Fruit fly (Drosophila melanogaster) whole organism, embryonic: Measurements from ENCODE around the gene CG2224.

Experiments
- ATbp ChIP-seq: fragments of 200-800 bp; sonication (Bioruptor generic); optimal IDR thresholded peaks from 2 replicates; lab custom pipeline; 2017; ENCODE audit warnings: missing biosample characterization, mild to moderate bottlenecking, missing genetic modification characterization, missing genetic modification reagents
- Aef1 ChIP-seq: fragments of 200-800 bp; sonication (Bioruptor generic); IDR thresholded peaks from 3 replicates; pipeline ENCODE4 v1.3.6; 2022; ENCODE audit warnings: missing biosample characterization, missing genetic modification characterization
- Awh ChIP-seq: fragments of 200-800 bp; sonication (Bioruptor generic); IDR thresholded peaks from 2 replicates; pipeline ENCODE4, ENCODE4 v1.3.6; 2022; ENCODE audit warnings: missing biosample characterization, missing genetic modification characterization
- CG10274 ChIP-seq: fragments of 200-800 bp; sonication (Bioruptor generic); optimal IDR thresholded peaks from 3 replicates; lab custom pipeline; 2017; ENCODE audit warnings: missing biosample characterization, mild to moderate bottlenecking, missing genetic modification characterization
- CG11247 ChIP-seq: fragments of 200-800 bp; sonication (Bioruptor generic); IDR thresholded peaks from 2 replicates; pipeline ENCODE4 v1.3.6; 2022; ENCODE audit warnings: missing biosample characterization, missing genetic modification characterization
- CG12391 ChIP-seq: fragments of 200-800 bp; sonication (Bioruptor generic); optimal IDR thresholded peaks from 3 replicates; lab custom pipeline; 2018; ENCODE audit warnings: missing biosample characterization, mild to moderate bottlenecking, missing genetic modification characterization, moderate library complexity
- CG13424 ChIP-seq: fragments of 200-800 bp; sonication (Bioruptor generic); optimal IDR thresholded peaks from 2 replicates; lab custom pipeline; 2019; ENCODE audit warnings: missing biosample characterization, mild to moderate bottlenecking, missing genetic modification characterization, moderate library complexity
- CG17361 ChIP-seq: fragments of 200-800 bp; sonication (Bioruptor generic); IDR thresholded peaks from 3 replicates; pipeline ENCODE4 v1.3.6; 2022; ENCODE audit warnings: missing biosample characterization, missing genetic modification characterization
- CG18262 ChIP-seq: fragments of 200-800 bp; optimal IDR thresholded peaks from 3 replicates; lab custom pipeline; 2019; ENCODE audit warnings: missing biosample characterization, mild to moderate bottlenecking, missing genetic modification characterization, moderate library complexity
- CG2199 ChIP-seq: fragments of 200-800 bp; sonication (Bioruptor generic); IDR thresholded peaks from 3 replicates; pipeline ENCODE4 v1.3.6; 2022; ENCODE audit warnings: missing biosample characterization, missing genetic modification characterization
- CG2712 ChIP-seq: fragments of 200-800 bp; optimal IDR thresholded peaks from 3 replicates; lab custom pipeline; 2019; ENCODE audit warnings: missing biosample characterization, mild to moderate bottlenecking, missing genetic modification characterization, moderate library complexity
- CG30403 ChIP-seq: fragments of 200-800 bp; sonication (Bioruptor generic); optimal IDR thresholded peaks from 3 replicates; lab custom pipeline; 2016; ENCODE audit warnings: missing biosample characterization, missing genetic modification characterization
- CG43689 ChIP-seq: fragments of 200-800 bp; sonication (Bioruptor generic); IDR thresholded peaks from 2 replicates; pipeline ENCODE4 v1.3.6; 2022; ENCODE audit warnings: missing biosample characterization, missing genetic modification characterization
- CG4707 ChIP-seq: fragments of 200-800 bp; sonication (Bioruptor generic); optimal IDR thresholded peaks from 2 replicates; lab custom pipeline; 2018; ENCODE audit warnings: missing biosample characterization, mild to moderate bottlenecking, missing genetic modification characterization, moderate library complexity
- CG5953 ChIP-seq: fragments of 200-800 bp; sonication (Bioruptor generic); IDR thresholded peaks from 2 replicates; pipeline ENCODE4 v1.3.6; 2022; ENCODE audit warnings: missing biosample characterization, missing genetic modification characterization
- CG6175 ChIP-seq: fragments of 200-800 bp; sonication (Bioruptor generic); IDR thresholded peaks from 3 replicates; pipeline ENCODE4 v1.3.6; 2022; ENCODE audit warnings: missing biosample characterization, missing genetic modification characterization
- CG8089 ChIP-seq: fragments of 200-800 bp; sonication (Bioruptor generic); optimal IDR thresholded peaks from 3 replicates; lab custom pipeline; 2016; ENCODE audit warnings: missing biosample characterization, missing genetic modification characterization
- CG9727 ChIP-seq: fragments of 200-800 bp; sonication (Bioruptor generic); optimal IDR thresholded peaks from 3 replicates; lab custom pipeline; 2017; ENCODE audit warnings: missing biosample characterization, mild to moderate bottlenecking, missing genetic modification characterization
- D19B ChIP-seq: fragments of 200-800 bp; sonication (Bioruptor generic); optimal IDR thresholded peaks from 2 replicates; lab custom pipeline; 2017; ENCODE audit warnings: missing biosample characterization, mild to moderate bottlenecking, missing genetic modification characterization
- Dfd ChIP-seq, 2 experiments: fragments of >200 bp; optimal IDR thresholded peaks; 2 replicates each; lab custom pipeline; 2017; ENCODE audit warnings: missing biosample characterization in 2 of 2, missing genetic modification characterization in 2 of 2
- HLH3B ChIP-seq: fragments of 200-800 bp; sonication (Bioruptor generic); IDR thresholded peaks from 2 replicates; pipeline ENCODE4 v1.3.6; 2022; ENCODE audit warnings: missing biosample characterization, missing genetic modification characterization
- HLHmδ ChIP-seq: fragments of 200-800 bp; sonication (Bioruptor generic); optimal IDR thresholded peaks from 2 replicates; lab custom pipeline; 2018; ENCODE audit warnings: missing biosample characterization, mild to moderate bottlenecking, missing genetic modification characterization, moderate library complexity
- Mad ChIP-seq: fragments of 200-800 bp; sonication (Bioruptor generic); optimal IDR thresholded peaks from 2 replicates; lab custom pipeline; 2016; ENCODE audit warnings: missing biosample characterization, missing genetic modification characterization
- Nf-YC ChIP-seq: fragments of 200-800 bp; optimal IDR thresholded peaks from 3 replicates; lab custom pipeline; 2019; ENCODE audit warnings: missing biosample characterization, mild to moderate bottlenecking, missing genetic modification characterization, moderate library complexity
- Side ChIP-seq: fragments of 200-800 bp; sonication (Bioruptor generic); optimal IDR thresholded peaks from 2 replicates; lab custom pipeline; 2016; ENCODE audit warnings: missing biosample characterization, missing genetic modification characterization
- Sry-β ChIP-seq: fragments of 200-800 bp; sonication (Bioruptor generic); optimal IDR thresholded peaks from 2 replicates; lab custom pipeline; 2018; ENCODE audit warnings: missing biosample characterization, mild to moderate bottlenecking, missing genetic modification characterization, moderate library complexity
- ac ChIP-seq: fragments of 200-800 bp; sonication (Bioruptor generic); optimal IDR thresholded peaks from 3 replicates; lab custom pipeline; 2017; ENCODE audit warnings: missing biosample characterization, mild to moderate bottlenecking, missing genetic modification characterization
- aop ChIP-seq: fragments of 200-800 bp; sonication (Bioruptor generic); IDR thresholded peaks from 2 replicates; pipeline ENCODE4 v1.3.6; 2022; ENCODE audit warnings: missing biosample characterization, missing genetic modification characterization
- cg ChIP-seq: fragments of 200-800 bp; sonication (Bioruptor generic); optimal IDR thresholded peaks from 3 replicates; lab custom pipeline; 2019; ENCODE audit warnings: missing biosample characterization, mild to moderate bottlenecking, missing genetic modification characterization, moderate library complexity
- chinmo ChIP-seq: fragments of 200-800 bp; sonication (Bioruptor generic); IDR thresholded peaks from 4 replicates; pipeline ENCODE4 v1.3.6; 2022; ENCODE audit warnings: missing biosample characterization, missing genetic modification characterization; ENCODE audit not compliant: partially characterized antibody
- corto ChIP-seq: fragments of 200-800 bp; sonication (Bioruptor generic); optimal IDR thresholded peaks from 2 replicates; lab custom pipeline; 2016; ENCODE audit warnings: missing biosample characterization, mild to moderate bottlenecking, missing genetic modification characterization, moderate library complexity
- dmrt11E ChIP-seq: fragments of 200-800 bp; sonication (Bioruptor generic); optimal IDR thresholded peaks from 3 replicates; lab custom pipeline; 2018; ENCODE audit warnings: missing biosample characterization, mild to moderate bottlenecking, missing genetic modification characterization, moderate library complexity
- exex ChIP-seq: fragments of 200-800 bp; sonication (Bioruptor generic); optimal IDR thresholded peaks from 4 replicates; lab custom pipeline; 2018; ENCODE audit warnings: missing biosample characterization, mild to moderate bottlenecking, missing genetic modification characterization, moderate library complexity
- fd96Cb ChIP-seq: fragments of 200-800 bp; sonication (Bioruptor generic); optimal IDR thresholded peaks from 2 replicates; lab custom pipeline; 2018; ENCODE audit warnings: missing biosample characterization, mild to moderate bottlenecking, missing genetic modification characterization, moderate library complexity
- grn ChIP-seq: fragments of 200-800 bp; sonication (Bioruptor generic); optimal IDR thresholded peaks from 3 replicates; lab custom pipeline; 2017; ENCODE audit warnings: missing biosample characterization, missing genetic modification characterization
- kni ChIP-seq: fragments of 200-800 bp; sonication (Bioruptor generic); optimal IDR thresholded peaks from 3 replicates; lab custom pipeline; 2017; ENCODE audit warnings: mild to moderate bottlenecking, missing biosample characterization, missing genetic modification reagents, missing genetic modification characterization
- lola ChIP-seq, 3 experiments: fragments of >200 bp in 2 of 3; fragments of 200-800 bp in 1 of 3; sonication (Bioruptor generic) in 1 of 3; optimal IDR thresholded peaks; 2 replicates each; lab custom pipeline; 2017 to 2019; ENCODE audit warnings: missing biosample characterization in 3 of 3, missing genetic modification characterization in 3 of 3, mild to moderate bottlenecking in 1 of 3, moderate library complexity in 1 of 3
- oc ChIP-seq: fragments of 200-800 bp; sonication (Bioruptor generic); optimal IDR thresholded peaks from 2 replicates; lab custom pipeline; 2018; ENCODE audit warnings: missing biosample characterization, mild to moderate bottlenecking, missing genetic modification characterization, moderate library complexity
- pan ChIP-seq, 4 experiments: fragments of >200 bp in 3 of 4; fragments of 200-800 bp in 1 of 4; sonication (Bioruptor generic) in 1 of 4; optimal IDR thresholded peaks in 3 of 4; IDR thresholded peaks in 1 of 4; 2 replicates each; pipeline versions ENCODE4 v1.3.6 to Lab custom; 2017 to 2022; ENCODE audit warnings: missing biosample characterization in 2 of 4, missing genetic modification characterization in 2 of 4, mixed read lengths in 1 of 4
- pros ChIP-seq: fragments of 200-800 bp; sonication (Bioruptor generic); optimal IDR thresholded peaks from 3 replicates; lab custom pipeline; 2019; ENCODE audit warnings: missing biosample characterization, mild to moderate bottlenecking, missing genetic modification characterization, moderate library complexity
- row ChIP-seq: fragments of 200-800 bp; sonication (Bioruptor generic); IDR thresholded peaks from 3 replicates; pipeline ENCODE4 v1.3.6; 2022; ENCODE audit warnings: missing biosample characterization, missing genetic modification characterization
- sens ChIP-seq: fragments of 200-800 bp; sonication (Bioruptor generic); peaks from one replicate; lab custom pipeline; 2016; ENCODE audit warnings: missing biosample characterization, missing genetic modification characterization
- toy ChIP-seq: fragments of 200-800 bp; sonication (Bioruptor generic); IDR thresholded peaks from 2 replicates; pipeline ENCODE4 v1.3.6; 2022; ENCODE audit warnings: missing biosample characterization, missing genetic modification characterization
- ttk ChIP-seq: fragments of 200-800 bp; sonication (Bioruptor generic); IDR thresholded peaks from 2 replicates; pipeline ENCODE4 v2.1.2; 2022; ENCODE audit warnings: missing biosample characterization, missing genetic modification characterization
- twi ChIP-seq: fragments of 200-800 bp; optimal IDR thresholded peaks from 2 replicates; lab custom pipeline; 2019; ENCODE audit warnings: missing biosample characterization, mild to moderate bottlenecking, missing genetic modification characterization, moderate library complexity
- vvl ChIP-seq: fragments of 200-800 bp; sonication (Bioruptor generic); IDR thresholded peaks from 2 replicates; pipeline ENCODE4 v1.3.6; 2022; ENCODE audit warnings: missing biosample characterization, missing genetic modification characterization
- wor ChIP-seq: fragments of 200-800 bp; sonication (Bioruptor generic); IDR thresholded peaks from 2 replicates; pipeline ENCODE4 v1.3.6; 2022; ENCODE audit warnings: missing biosample characterization, missing genetic modification characterization

CG2224 gene

dm6 chr3R:30475910-30476309 lies 16.8 kb upstream of the CG2224 start:
- TF ChIP-seq D19B (GFP tag; lab: Kevin White, UChicago) (peak; percentile 24), CG18262 (peak; percentile 34), sens (GFP tag; lab: Kevin White, UChicago) (peak; percentile 87), CG9727 (GFP tag; lab: Kevin White, UChicago) (peak; percentile 15), toy (GFP tag; lab: Robert Waterston, UW) (no peak), chinmo (GFP tag; lab: Robert Waterston, UW) (no peak), Sry-β (GFP tag; lab: Kevin White, UChicago) (peak; percentile 62), pan (optimal IDR thresholded peaks at IDR 0.05; lab: Kevin White, UChicago) (no peak), pan (GFP tag; optimal IDR thresholded peaks at IDR 0.05 in 1 of 2, IDR thresholded peaks at IDR 0.05 in 1 of 2) (peak in 1 of 2 experiments; percentile 27), CG11247 (no peak), dmrt11E (peak; percentile 47), row (GFP tag; lab: Robert Waterston, UW) (0 out of 3 replicates have a peak, but pooled peaks have one; percentile 13), CG6175 (GFP tag; lab: Robert Waterston, UW) (no peak), CG17361 (GFP tag; lab: Robert Waterston, UW) (peak; percentile 32; the same call in 1 of the 3 replicates), CG30403 (GFP tag; lab: Kevin White, UChicago) (peak; percentile 7), corto (GFP tag; lab: Kevin White, UChicago) (no peak), CG2712 (tag; lab: Kevin White, UChicago) (peak; percentile 23), lola (GFP tag; optimal IDR thresholded peaks at IDR 0.05; lab: Kevin White, UChicago) (peak in 1 of 3 experiments; percentile 38)

- TF ChIP-seq oc (tag; lab: Kevin White, UChicago) (no peak), twi (tag; lab: Kevin White, UChicago) (peak; percentile 48), HLH3B (no peak), sens (GFP tag; lab: Kevin White, UChicago) (peak; percentile 55), CG8089 (GFP tag; lab: Kevin White, UChicago) (no peak), CG5953 (GFP tag; lab: Robert Waterston, UW) (no peak), aop (no peak), Side (GFP tag; lab: Kevin White, UChicago) (no peak), Dfd (GFP tag; optimal IDR thresholded peaks at IDR 0.05; lab: Kevin White, UChicago) (no peak), CG2199 (GFP tag; lab: Robert Waterston, UW) (no peak), cg (GFP tag; lab: Kevin White, UChicago) (peak; percentile 44), CG10274 (peak; percentile 30), grn (peak; percentile 69), Aef1 (no peak), vvl (GFP tag; lab: Robert Waterston, UW) (peak; percentile 63; the same call in 1 of the 2 replicates), pros (GFP tag; lab: Kevin White, UChicago) (peak; percentile 73), HLHmδ (GFP tag; lab: Kevin White, UChicago) (peak; percentile 85), CG4707 (GFP tag; lab: Kevin White, UChicago) (no peak)
- TF ChIP-seq, all 482 proteins: peak for 8
These were observed 15.6 kb upstream of the CG2224 start for dm6 chr3R:30474667-30475213.

- TF ChIP-seq fd96Cb (tag; lab: Kevin White, UChicago) (no peak), pan (optimal IDR thresholded peaks at IDR 0.05; lab: Kevin White, UChicago) (no peak), pan (GFP tag; optimal IDR thresholded peaks at IDR 0.05 in 1 of 2, IDR thresholded peaks at IDR 0.05 in 1 of 2) (no peak), Nf-YC (tag; lab: Kevin White, UChicago) (no peak), exex (tag; lab: Kevin White, UChicago) (no peak), kni (peak; percentile 62), CG13424 (tag; lab: Kevin White, UChicago) (no peak), ttk (GFP tag; lab: Robert Waterston, UW) (no peak), Mad (GFP tag; lab: Kevin White, UChicago) (no peak), CG12391 (tag; lab: Kevin White, UChicago) (no peak), Awh (GFP tag; lab: Robert Waterston, UW) (peak; percentile 12; the same call in 1 of the 2 replicates), chinmo (GFP tag; lab: Robert Waterston, UW) (0 out of 4 replicates have a peak, but pooled peaks have one; percentile 31), wor (GFP tag; lab: Robert Waterston, UW) (no peak), ac (no peak), ATbp (GFP tag; lab: Kevin White, UChicago) (no peak), CG43689 (GFP tag; lab: Robert Waterston, UW) (no peak)
These were observed 13.2 kb upstream of the CG2224 start for dm6 chr3R:30472331-30472730.
